Fruit fly (Drosophila melanogaster): ENCODE measurements around the gene CG3226.

The CG3226 gene

DNA sequence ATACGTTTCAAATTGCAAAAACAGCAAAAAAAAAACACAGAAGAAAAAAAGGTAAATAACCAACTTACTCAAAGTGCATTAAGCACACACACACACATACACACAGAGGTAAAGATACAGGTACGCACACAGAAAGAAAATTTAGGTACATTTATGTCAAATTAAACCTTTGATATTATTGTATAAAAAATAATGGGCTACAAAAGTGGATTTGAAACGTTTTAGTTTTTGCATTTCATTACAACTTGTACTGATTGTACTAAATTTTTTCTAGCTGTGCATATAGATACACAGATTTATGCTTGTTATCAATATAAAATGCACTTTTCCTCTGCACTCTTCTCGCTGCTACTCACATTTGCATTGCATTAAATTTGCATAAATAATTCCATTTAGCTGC lies 36.7 kb downstream of the CG3226 start:
- TF ChIP-seq pan (optimal IDR thresholded peaks at IDR 0.05) (no peak), dl (GFP tag; optimal IDR thresholded peaks at IDR 0.05; ENCODE audit: insufficient read depth in 1 of 2, partially characterized antibody in 2 of 2) (no peak), fru (GFP tag; optimal IDR thresholded peaks at IDR 0.05) (no peak), jim (GFP tag; optimal IDR thresholded peaks at IDR 0.05) (no peak), psq (GFP tag; optimal IDR thresholded peaks at IDR 0.05) (no peak), h (GFP tag; optimal IDR thresholded peaks at IDR 0.05) (no peak), Jra (GFP tag; optimal IDR thresholded peaks at IDR 0.05) (no peak), Hr78 (GFP tag; optimal IDR thresholded peaks at IDR 0.05) (no peak), Abd-B (GFP tag; optimal IDR thresholded peaks at IDR 0.05) (no peak), lola (GFP tag; optimal IDR thresholded peaks at IDR 0.05) (no peak), Hr83 (GFP tag; optimal IDR thresholded peaks at IDR 0.05; ENCODE audit: poor library complexity, severe bottlenecking) (no peak), Vsx2 (GFP tag; optimal IDR thresholded peaks at IDR 0.05; ENCODE audit: partially characterized antibody) (no peak), GATAd (GFP tag; optimal IDR thresholded peaks at IDR 0.05) (no peak), CrebA (GFP tag; optimal IDR thresholded peaks at IDR 0.05; ENCODE audit: borderline replicate concordance) (no peak), CG32264 (GFP tag; optimal IDR thresholded peaks at IDR 0.05) (no peak), Dfd (GFP tag; optimal IDR thresholded peaks at IDR 0.05) (no peak), Myc (optimal IDR thresholded peaks at IDR 0.05) (no peak), foxo (GFP tag; optimal IDR thresholded peaks at IDR 0.05) (no peak), brk (GFP tag; optimal IDR thresholded peaks at IDR 0.05) (no peak)

DNA sequence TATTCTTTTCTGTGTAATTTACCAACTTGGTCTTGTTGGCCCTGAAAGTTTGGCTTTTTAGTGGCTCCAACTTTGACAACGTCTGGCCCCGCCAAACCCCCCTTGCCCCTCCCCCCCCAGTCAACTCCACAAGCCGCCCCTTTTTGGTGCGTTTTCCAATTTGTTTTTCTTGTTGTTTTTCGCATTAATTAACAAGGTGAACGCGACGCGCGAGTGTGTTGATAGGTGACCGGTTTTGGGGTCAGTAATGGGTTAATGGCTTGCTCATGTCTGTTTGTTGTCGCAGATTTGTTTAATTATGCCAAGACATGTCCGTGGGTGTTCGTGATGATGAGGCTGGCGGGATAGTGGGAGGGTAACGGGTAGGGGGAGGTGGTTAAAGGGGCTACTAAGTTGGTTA lies 37.3 kb downstream of the CG3226 start:
- TF ChIP-seq Myc (optimal IDR thresholded peaks at IDR 0.05): no peak
- no peak for TF ChIP-seq dmrt93B (GFP tag; optimal IDR thresholded peaks at IDR 0.05)
- TF ChIP-seq OdsH (GFP tag; optimal IDR thresholded peaks at IDR 0.05): no peak
- TF ChIP-seq br (GFP tag; optimal IDR thresholded peaks at IDR 0.05): no peak
- TF ChIP-seq brk (GFP tag; optimal IDR thresholded peaks at IDR 0.05): no peak
- TF ChIP-seq Dif (GFP tag; optimal IDR thresholded peaks at IDR 0.05; ENCODE audit: partially characterized antibody): no peak
- TF ChIP-seq Jra (GFP tag; optimal IDR thresholded peaks at IDR 0.05): no peak
- no peak for TF ChIP-seq psq (GFP tag; optimal IDR thresholded peaks at IDR 0.05)
- no peak for TF ChIP-seq foxo (GFP tag; optimal IDR thresholded peaks at IDR 0.05)

DNA sequence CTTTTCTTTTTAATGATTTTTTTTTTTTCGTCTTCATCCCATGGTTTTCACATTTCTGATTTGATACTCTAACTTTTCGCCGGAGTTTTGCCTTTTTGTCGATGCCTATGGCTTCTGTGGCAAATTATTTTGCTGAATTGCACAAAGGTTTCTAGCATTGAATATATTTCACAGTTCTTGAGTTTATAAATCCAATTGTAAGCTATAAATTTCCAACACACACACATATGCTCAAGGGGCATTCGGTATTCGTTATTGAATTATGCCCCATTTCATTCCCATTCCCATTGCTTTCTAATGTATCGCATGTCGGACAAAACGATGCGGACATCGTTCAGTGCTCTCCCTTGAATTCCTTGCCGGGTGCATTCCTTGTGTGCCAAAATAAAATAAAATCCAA lies 38.6 kb downstream of the CG3226 start:
- peak; percentile 21 for TF ChIP-seq dmrt93B (GFP tag; optimal IDR thresholded peaks at IDR 0.05)
- no peak for TF ChIP-seq brk (GFP tag; optimal IDR thresholded peaks at IDR 0.05)
- TF ChIP-seq br (GFP tag; optimal IDR thresholded peaks at IDR 0.05): peak; percentile 13
- no peak for TF ChIP-seq usp (GFP tag; optimal IDR thresholded peaks at IDR 0.05)
- TF ChIP-seq woc (GFP tag; optimal IDR thresholded peaks at IDR 0.05): peak; percentile 28
- TF ChIP-seq GATAd (GFP tag; optimal IDR thresholded peaks at IDR 0.05): no peak
- peak; percentile 22 for TF ChIP-seq HLH106 (tag; optimal IDR thresholded peaks at IDR 0.05)
- TF ChIP-seq Jra (GFP tag; optimal IDR thresholded peaks at IDR 0.05): no peak
- no peak for TF ChIP-seq Dif (GFP tag; optimal IDR thresholded peaks at IDR 0.05; ENCODE audit: partially characterized antibody)
- no peak for TF ChIP-seq Hr83 (GFP tag; optimal IDR thresholded peaks at IDR 0.05; ENCODE audit: poor library complexity, severe bottlenecking)
- no peak for TF ChIP-seq N (GFP tag; optimal IDR thresholded peaks at IDR 0.05)
- TF ChIP-seq OdsH (GFP tag; optimal IDR thresholded peaks at IDR 0.05): peak; percentile 18
- no peak for TF ChIP-seq CG9705 (GFP tag; optimal IDR thresholded peaks at IDR 0.05)
- no peak for TF ChIP-seq sv (GFP tag; optimal IDR thresholded peaks at IDR 0.05)
- TF ChIP-seq Hr78 (GFP tag; optimal IDR thresholded peaks at IDR 0.05): no peak
- no peak for TF ChIP-seq CG32264 (GFP tag; optimal IDR thresholded peaks at IDR 0.05)
- TF ChIP-seq dsf (GFP tag; optimal IDR thresholded peaks at IDR 0.05; ENCODE audit: borderline replicate concordance): no peak
- TF ChIP-seq Sp1 (GFP tag; optimal IDR thresholded peaks at IDR 0.05): no peak
- no peak for TF ChIP-seq jim (GFP tag; optimal IDR thresholded peaks at IDR 0.05)
- TF ChIP-seq Vsx2 (GFP tag; optimal IDR thresholded peaks at IDR 0.05; ENCODE audit: partially characterized antibody): no peak
- peak in 1 of 2 experiments; percentile 62 for TF ChIP-seq foxo (GFP tag; optimal IDR thresholded peaks at IDR 0.05)
- no peak for TF ChIP-seq Hnf4 (GFP tag; optimal IDR thresholded peaks at IDR 0.05)
- no peak for TF ChIP-seq Myc (optimal IDR thresholded peaks at IDR 0.05)
- TF ChIP-seq Mio (GFP tag; optimal IDR thresholded peaks at IDR 0.05): no peak
- TF ChIP-seq tai (GFP tag; optimal IDR thresholded peaks at IDR 0.05): no peak
- peak; percentile 39 for TF ChIP-seq h (GFP tag; optimal IDR thresholded peaks at IDR 0.05)
- TF ChIP-seq dl (GFP tag; optimal IDR thresholded peaks at IDR 0.05; ENCODE audit: insufficient read depth in 1 of 2, partially characterized antibody in 2 of 2): no peak
- no peak for TF ChIP-seq Rel (GFP tag; optimal IDR thresholded peaks at IDR 0.05)
- TF ChIP-seq Rel (tag; optimal IDR thresholded peaks at IDR 0.05): no peak
- no peak for TF ChIP-seq CrebA (GFP tag; optimal IDR thresholded peaks at IDR 0.05; ENCODE audit: borderline replicate concordance)
- TF ChIP-seq Abd-B (GFP tag; optimal IDR thresholded peaks at IDR 0.05): no peak
- TF ChIP-seq ey (GFP tag; optimal IDR thresholded peaks at IDR 0.05): peak; percentile 67
- peak; percentile 24 for TF ChIP-seq rgr (GFP tag; optimal IDR thresholded peaks at IDR 0.05)
- peak; percentile 52 for TF ChIP-seq fru (GFP tag; optimal IDR thresholded peaks at IDR 0.05)
- TF ChIP-seq Dfd (GFP tag; optimal IDR thresholded peaks at IDR 0.05): no peak
- TF ChIP-seq psq (GFP tag; optimal IDR thresholded peaks at IDR 0.05): peak; percentile 14
- TF ChIP-seq lola (GFP tag; optimal IDR thresholded peaks at IDR 0.05): no peak
- no peak for TF ChIP-seq sage (GFP tag; optimal IDR thresholded peaks at IDR 0.05)
- TF ChIP-seq pan (optimal IDR thresholded peaks at IDR 0.05): no peak
